Worm (Caenorhabditis elegans) whole organism, L4 larva: ENCODE data around the gene Y116A8B.4.
A peak's percentile ranks its signal among the peaks of the same experiment; 100 is the strongest.

Source experiments
- F10B5.3 ChIP-seq: sonication (generic microtip); optimal IDR thresholded peaks from 2 replicates; lab custom pipeline; 2016; ENCODE audit warnings: mild to moderate bottlenecking, missing genetic modification characterization, missing compliant biosample characterization
- F49E8.2 ChIP-seq: sonication (generic microtip); optimal IDR thresholded peaks from 2 replicates; lab custom pipeline; 2016; ENCODE audit warnings: missing compliant biosample characterization, mild to moderate bottlenecking, missing genetic modification characterization, borderline replicate concordance
- T26A8.4 ChIP-seq: fragments of 200-800 bp; sonication (Bioruptor generic); IDR thresholded peaks from 2 replicates; pipeline ENCODE4 v1.3.6; 2022; ENCODE audit warnings: missing genetic modification characterization, missing compliant biosample characterization
- ZK337.2 ChIP-seq: fragments of 200-800 bp; sonication (Bioruptor generic); IDR thresholded peaks from 2 replicates; pipeline ENCODE4 v1.3.6; 2022; ENCODE audit warnings: missing genetic modification reagents, missing genetic modification characterization, missing compliant biosample characterization
- aha-1 ChIP-seq: fragments of 150-350 bp; peaks from one replicate; lab custom pipeline; 2014; ENCODE audit warnings: missing biosample characterization, missing genetic modification characterization
- aly-2 ChIP-seq: sonication (generic microtip); optimal IDR thresholded peaks from 2 replicates; lab custom pipeline; 2018; ENCODE audit warnings: missing biosample characterization, missing genetic modification characterization
- ama-1 ChIP-seq: fragments of 150-350 bp; optimal IDR thresholded peaks from 2 replicates; lab custom pipeline; 2014; ENCODE audit warnings: inconsistent platforms, mixed read lengths
- arid-1 ChIP-seq: fragments of 200-800 bp; sonication (Bioruptor generic); conservative IDR thresholded peaks from 2 replicates; pipeline ENCODE4 v1.3.6; 2022; ENCODE audit warnings: missing genetic modification reagents, missing genetic modification characterization, missing compliant biosample characterization
- ceh-28 ChIP-seq: fragments of 150-350 bp; optimal IDR thresholded peaks from 2 replicates; lab custom pipeline; 2014; ENCODE audit warnings: missing biosample characterization, missing genetic modification reagents, missing genetic modification characterization
- ceh-32 ChIP-seq: sonication (generic microtip); optimal IDR thresholded peaks from 2 replicates; lab custom pipeline; 2016; ENCODE audit warnings: mild to moderate bottlenecking, missing genetic modification characterization, missing compliant biosample characterization; ENCODE audit not compliant: poor library complexity
- ceh-44 ChIP-seq: fragments of 200-800 bp; sonication (Bioruptor generic); IDR thresholded peaks from 2 replicates; pipeline ENCODE4 v1.3.6; 2022; ENCODE audit warnings: missing genetic modification reagents, missing genetic modification characterization, missing compliant biosample characterization
- ceh-82 ChIP-seq: sonication (generic microtip); optimal IDR thresholded peaks from 2 replicates; lab custom pipeline; 2017; ENCODE audit warnings: missing biosample characterization, missing genetic modification characterization
- daf-8 ChIP-seq: fragments of 200-800 bp; sonication (Bioruptor generic); IDR thresholded peaks from 2 replicates; pipeline ENCODE4 v1.3.6; 2022; ENCODE audit warnings: missing genetic modification characterization, missing compliant biosample characterization
- dmd-6 ChIP-seq: fragments of 200-800 bp; sonication (Bioruptor generic); IDR thresholded peaks from 2 replicates; pipeline ENCODE4 v1.3.6; 2022; ENCODE audit warnings: missing genetic modification reagents, missing genetic modification characterization, missing compliant biosample characterization
- dpl-1 ChIP-seq: fragments of 150-350 bp; optimal IDR thresholded peaks from 2 replicates; lab custom pipeline; 2014; ENCODE audit warnings: missing biosample characterization, missing genetic modification reagents, missing genetic modification characterization
- duxl-1 ChIP-seq: sonication (generic microtip); optimal IDR thresholded peaks from 2 replicates; lab custom pipeline; 2016; ENCODE audit warnings: mild to moderate bottlenecking, missing genetic modification characterization, moderate library complexity, missing compliant biosample characterization; ENCODE audit not compliant: poor library complexity
- egl-43 ChIP-seq: fragments of 200-800 bp; sonication (Bioruptor generic); IDR thresholded peaks from 2 replicates; pipeline ENCODE4 v1.3.6; 2022; ENCODE audit warnings: missing genetic modification reagents, missing genetic modification characterization, missing compliant biosample characterization
- fkh-10 ChIP-seq: fragments of 150-350 bp; optimal IDR thresholded peaks from 2 replicates; lab custom pipeline; 2014; ENCODE audit warnings: missing biosample characterization, missing genetic modification reagents, missing genetic modification characterization
- fos-1 ChIP-seq: fragments of 150-350 bp; optimal IDR thresholded peaks from 2 replicates; lab custom pipeline; 2014; ENCODE audit warnings: missing biosample characterization, missing genetic modification characterization
- hif-1 ChIP-seq, 2 experiments: sonication (generic microtip); optimal IDR thresholded peaks; 2 replicates each; lab custom pipeline; 2016 to 2017; ENCODE audit warnings: missing compliant biosample characterization in 2 of 2, missing genetic modification characterization in 2 of 2, missing genetic modification reagents in 2 of 2, missing genotype in 2 of 2, mild to moderate bottlenecking in 1 of 2
- hlh-11 ChIP-seq: fragments of 200-800 bp; sonication (Bioruptor generic); optimal IDR thresholded peaks from 2 replicates; lab custom pipeline; 2018; ENCODE audit warnings: mild to moderate bottlenecking, missing genetic modification characterization, missing compliant biosample characterization
- lim-7 ChIP-seq: fragments of 200-800 bp; sonication (Bioruptor generic); IDR thresholded peaks from 2 replicates; pipeline ENCODE4 v1.3.6; 2022; ENCODE audit warnings: missing genetic modification characterization, missing compliant biosample characterization
- lin-1 ChIP-seq: fragments of 200-800 bp; sonication (Bioruptor generic); IDR thresholded peaks from 2 replicates; pipeline ENCODE4 v1.3.6; 2022; ENCODE audit warnings: missing genetic modification reagents, missing genetic modification characterization, missing compliant biosample characterization
- lin-29 ChIP-seq: fragments of 200-800 bp; sonication (Bioruptor generic); IDR thresholded peaks from 2 replicates; pipeline ENCODE4 v1.3.6; 2022; ENCODE audit warnings: missing genetic modification reagents, missing genetic modification characterization, missing compliant biosample characterization
- lin-38 ChIP-seq: fragments of 200-800 bp; sonication (Bioruptor generic); IDR thresholded peaks from 2 replicates; pipeline ENCODE4 v1.3.6; 2022; ENCODE audit warnings: missing genetic modification reagents, missing genetic modification characterization, missing compliant biosample characterization
- mdl-1 ChIP-seq, 2 experiments: fragments of 150-350 bp in 1 of 2; sonication (generic microtip) in 1 of 2; optimal IDR thresholded peaks; 2 replicates each; lab custom pipeline; 2014 to 2017; ENCODE audit warnings: missing biosample characterization in 2 of 2, missing genetic modification characterization in 2 of 2
- mep-1 ChIP-seq: fragments of 150-350 bp; sonication (generic microtip); optimal IDR thresholded peaks from 3 replicates; lab custom pipeline; 2014; ENCODE audit warnings: missing biosample characterization, missing genetic modification characterization
- mes-2 ChIP-seq: sonication (generic microtip); optimal IDR thresholded peaks from 2 replicates; lab custom pipeline; 2016; ENCODE audit warnings: missing genotype, mild to moderate bottlenecking, missing genetic modification characterization, missing compliant biosample characterization; ENCODE audit not compliant: poor library complexity, severe bottlenecking
- mxl-3 ChIP-seq: fragments of 200-800 bp; sonication (Bioruptor generic); optimal IDR thresholded peaks from 2 replicates; lab custom pipeline; 2018; ENCODE audit warnings: mild to moderate bottlenecking, missing genetic modification characterization, missing compliant biosample characterization
- nhr-102 ChIP-seq: sonication (generic microtip); optimal IDR thresholded peaks from 2 replicates; lab custom pipeline; 2016; ENCODE audit warnings: mild to moderate bottlenecking, missing genetic modification characterization, moderate library complexity, missing compliant biosample characterization
- nhr-25 ChIP-seq: sonication (generic microtip); optimal IDR thresholded peaks from 2 replicates; lab custom pipeline; 2017; ENCODE audit warnings: missing genetic modification characterization, mild to moderate bottlenecking, missing compliant biosample characterization, antibody characterized with exemption, moderate library complexity, borderline replicate concordance; ENCODE audit not compliant: insufficient read depth
- nhr-28 ChIP-seq: fragments of 150-350 bp; optimal IDR thresholded peaks from 2 replicates; lab custom pipeline; 2014; ENCODE audit warnings: missing biosample characterization, missing genetic modification characterization
- nhr-48 ChIP-seq: sonication (generic microtip); optimal IDR thresholded peaks from 2 replicates; lab custom pipeline; 2016; ENCODE audit warnings: mild to moderate bottlenecking, missing genetic modification characterization, missing compliant biosample characterization
- nhr-77 ChIP-seq: fragments of 150-350 bp; optimal IDR thresholded peaks from 2 replicates; lab custom pipeline; 2014; ENCODE audit warnings: missing biosample characterization, missing genetic modification characterization
- saeg-2 ChIP-seq: fragments of 200-800 bp; sonication (Bioruptor generic); IDR thresholded peaks from 2 replicates; pipeline ENCODE4 v1.3.6; 2022; ENCODE audit warnings: missing genetic modification reagents, missing genetic modification characterization, missing compliant biosample characterization
- spr-1 ChIP-seq: sonication (generic microtip); optimal IDR thresholded peaks from 2 replicates; lab custom pipeline; 2016; ENCODE audit warnings: mild to moderate bottlenecking, missing genetic modification characterization, missing compliant biosample characterization
- spr-3 ChIP-seq: fragments of 200-800 bp; sonication (Bioruptor generic); optimal IDR thresholded peaks from 2 replicates; lab custom pipeline; 2018; ENCODE audit warnings: mild to moderate bottlenecking, missing genetic modification characterization, missing compliant biosample characterization
- unc-62 ChIP-seq, 3 experiments: fragments of 150-350 bp in 1 of 3; sonication (generic microtip); optimal IDR thresholded peaks in 2 of 3; peaks in 1 of 3; 1 replicate in 1 of 3; 2 replicates in 2 of 3; lab custom pipeline; 2014 to 2017; ENCODE audit warnings: missing biosample characterization in 3 of 3, missing genetic modification characterization in 3 of 3, missing genetic modification reagents in 3 of 3, missing genotype in 1 of 3
- vab-7 ChIP-seq: fragments of 200-800 bp; sonication (Bioruptor generic); IDR thresholded peaks from 2 replicates; pipeline ENCODE4 v1.3.6; 2022; ENCODE audit warnings: missing genetic modification reagents, missing genetic modification characterization, missing compliant biosample characterization
- zfp-2 ChIP-seq: sonication (generic microtip); optimal IDR thresholded peaks from 2 replicates; lab custom pipeline; 2016; ENCODE audit warnings: mild to moderate bottlenecking, missing genetic modification characterization, missing compliant biosample characterization
- zip-11 ChIP-seq: fragments of 200-800 bp; sonication (Bioruptor generic); IDR thresholded peaks from 2 replicates; pipeline ENCODE4 v1.3.6; 2022; ENCODE audit warnings: missing genetic modification characterization, missing compliant biosample characterization
- zip-2 ChIP-seq: fragments of 150-350 bp; optimal IDR thresholded peaks from 2 replicates; lab custom pipeline; 2014; ENCODE audit warnings: missing biosample characterization, missing genetic modification characterization
- ztf-11 ChIP-seq: fragments of 150-350 bp; optimal IDR thresholded peaks from 2 replicates; lab custom pipeline; 2014; ENCODE audit warnings: missing biosample characterization, missing genetic modification characterization

Gene Y116A8B.4

ce11 chrIV:17264714-17265113 lies 41.1 kb downstream of the Y116A8B.4 start, which contains the start of gene F26D10.13:
TSS of gene F26D10.13 (minus strand) at chrIV:17264814.
- TF ChIP-seq fos-1 (tag; lab: Kevin White, UChicago) (no peak), mep-1 (tag; lab: Kevin White, UChicago) (no peak), zip-2 (no peak), T26A8.4 (GFP tag; lab: Robert Waterston, UW) (no peak), zfp-2 (tag; lab: Kevin White, UChicago) (no peak), zip-11 (GFP tag; lab: Robert Waterston, UW) (no peak), lin-1 (GFP tag; lab: Robert Waterston, UW) (no peak), mxl-3 (GFP tag; lab: Kevin White, UChicago) (no peak), aly-2 (tag; lab: Kevin White, UChicago) (no peak), lim-7 (GFP tag; lab: Robert Waterston, UW) (no peak), ceh-82 (tag; lab: Kevin White, UChicago) (no peak), arid-1 (GFP tag; lab: Robert Waterston, UW) (no peak), dpl-1 (GFP tag; lab: Kevin White, UChicago) (no peak)

- TF ChIP-seq lin-29 (GFP tag; lab: Robert Waterston, UW) (no peak), hlh-11 (tag; lab: Kevin White, UChicago) (no peak), nhr-102 (tag; lab: Kevin White, UChicago) (no peak), mdl-1 (tag; optimal IDR thresholded peaks at IDR 0.05; lab: Kevin White, UChicago) (no peak), ceh-28 (tag; lab: Kevin White, UChicago) (no peak), spr-1 (tag; lab: Kevin White, UChicago) (no peak), ceh-44 (GFP tag; lab: Robert Waterston, UW) (no peak), mes-2 (tag; lab: Kevin White, UChicago) (no peak)
Measured at ce11 chrIV:17265279-17265678, 41.7 kb downstream of the Y116A8B.4 start, which contains the start of gene str-187. TSS of gene str-187 (plus strand) at chrIV:17265579.

- TF ChIP-seq aha-1 (tag; lab: Kevin White, UChicago), result peak; percentile 96
- no peak for TF ChIP-seq F49E8.2 (tag; lab: Kevin White, UChicago)
Measured at ce11 chrIV:17265716-17266115, 42.1 kb downstream of the Y116A8B.4 start.

- TF ChIP-seq ama-1 (lab: Kevin White, UChicago) (no peak), F10B5.3 (tag; lab: Kevin White, UChicago) (no peak), hif-1 (tag; optimal IDR thresholded peaks at IDR 0.05; lab: Kevin White, UChicago) (no peak), unc-62 (GFP tag; optimal IDR thresholded peaks at IDR 0.05 in 1 of 2; lab: Kevin White, UChicago) (peak in 1 of 2 experiments; percentile 96), unc-62 (tag; optimal IDR thresholded peaks at IDR 0.05; lab: Kevin White, UChicago) (no peak), egl-43 (GFP tag; lab: Robert Waterston, UW) (0 out of 2 replicates have a peak, but pooled peaks have one; percentile 29), saeg-2 (no peak), nhr-28 (tag; lab: Kevin White, UChicago) (no peak), nhr-25 (no peak)
Measured at ce11 chrIV:17267304-17267891, 43.8 kb downstream of the Y116A8B.4 start.

- TF ChIP-seq fkh-10, result no peak
- no peak for TF ChIP-seq ceh-32 (tag; lab: Kevin White, UChicago)
- TF ChIP-seq egl-43 (GFP tag; lab: Robert Waterston, UW), result no peak
- TF ChIP-seq duxl-1 (tag; lab: Kevin White, UChicago), result no peak
- no peak for TF ChIP-seq fos-1 (tag; lab: Kevin White, UChicago)
- TF ChIP-seq nhr-48 (tag; lab: Kevin White, UChicago), result no peak
- TF ChIP-seq lin-38, result no peak
- TF ChIP-seq spr-3 (GFP tag; lab: Kevin White, UChicago), result no peak
- TF ChIP-seq vab-7 (GFP tag; lab: Robert Waterston, UW), result no peak
- no peak for TF ChIP-seq daf-8
- no peak for TF ChIP-seq ZK337.2
- TF ChIP-seq nhr-77 (tag; lab: Kevin White, UChicago), result no peak
- no peak for TF ChIP-seq ztf-11
- TF ChIP-seq zfp-2 (tag; lab: Kevin White, UChicago), result no peak
- TF ChIP-seq dmd-6, result no peak
- TF ChIP-seq aha-1 (tag; lab: Kevin White, UChicago), result no peak
Measured at ce11 chrIV:17268069-17268468, 44.5 kb downstream of the Y116A8B.4 start.
